Worm (Caenorhabditis elegans) whole organism, L2 larva: ENCODE measurements around the gene gmap-1.

Source experiments
- C34F6.9 ChIP-seq: fragments of 150-350 bp; optimal IDR thresholded peaks from 2 replicates; lab custom pipeline; 2014; ENCODE audit warnings: missing biosample characterization, missing genetic modification characterization
- F13H6.1 ChIP-seq: sonication (generic microtip); optimal IDR thresholded peaks from 2 replicates; lab custom pipeline; 2016; ENCODE audit warnings: missing genetic modification characterization, missing compliant biosample characterization
- R02D3.7 ChIP-seq: fragments of 150-350 bp; optimal IDR thresholded peaks from 2 replicates; lab custom pipeline; 2014; ENCODE audit warnings: missing biosample characterization, missing genetic modification characterization
- Y55F3AM.14 ChIP-seq: fragments of 200-800 bp; sonication (Bioruptor generic); optimal IDR thresholded peaks from 2 replicates; lab custom pipeline; 2018; ENCODE audit warnings: mild to moderate bottlenecking, missing genetic modification characterization, missing compliant biosample characterization
- ZK546.5 ChIP-seq: sonication (generic microtip); optimal IDR thresholded peaks from 2 replicates; lab custom pipeline; 2017; ENCODE audit warnings: missing biosample characterization, missing genetic modification characterization
- alr-1 ChIP-seq: fragments of 150-350 bp; optimal IDR thresholded peaks from 2 replicates; lab custom pipeline; 2014; ENCODE audit warnings: missing biosample characterization, missing genetic modification characterization
- ama-1 ChIP-seq: fragments of 150-350 bp; optimal IDR thresholded peaks from 2 replicates; lab custom pipeline; 2018; ENCODE audit warnings: inconsistent platforms
- ceh-16 ChIP-seq: fragments of 150-350 bp; optimal IDR thresholded peaks from 2 replicates; lab custom pipeline; 2014; ENCODE audit warnings: missing biosample characterization, missing genetic modification characterization
- ceh-82 ChIP-seq: fragments of 150-350 bp; optimal IDR thresholded peaks from 2 replicates; lab custom pipeline; 2014; ENCODE audit warnings: missing biosample characterization, missing genetic modification characterization
- crh-2 ChIP-seq: sonication (generic microtip); optimal IDR thresholded peaks from 2 replicates; lab custom pipeline; 2017; ENCODE audit warnings: missing biosample characterization, missing genetic modification characterization
- egl-27 ChIP-seq: sonication (generic microtip); optimal IDR thresholded peaks from 3 replicates; lab custom pipeline; 2017; ENCODE audit warnings: missing biosample characterization, missing genetic modification reagents, missing genetic modification characterization
- elt-1 ChIP-seq: fragments of 150-350 bp; optimal IDR thresholded peaks from 2 replicates; lab custom pipeline; 2014; ENCODE audit warnings: missing biosample characterization, missing genetic modification characterization
- elt-3 ChIP-seq: sonication (generic microtip); optimal IDR thresholded peaks from 2 replicates; lab custom pipeline; 2017; ENCODE audit warnings: missing biosample characterization, missing genetic modification characterization
- fos-1 ChIP-seq: fragments of 150-350 bp; optimal IDR thresholded peaks from 2 replicates; lab custom pipeline; 2014; ENCODE audit warnings: missing biosample characterization, missing genetic modification characterization
- lin-11 ChIP-seq: fragments of 150-350 bp; sonication (generic microtip); optimal IDR thresholded peaks from 2 replicates; lab custom pipeline; 2014; ENCODE audit warnings: missing biosample characterization, missing genetic modification characterization, inconsistent platforms, mixed read lengths
- lin-13 ChIP-seq: fragments of 150-350 bp; optimal IDR thresholded peaks from 2 replicates; lab custom pipeline; 2014; ENCODE audit warnings: missing biosample characterization, missing genetic modification reagents, missing genetic modification characterization
- lin-39 ChIP-seq: fragments of 150-350 bp; optimal IDR thresholded peaks from 2 replicates; lab custom pipeline; 2014; ENCODE audit warnings: missing biosample characterization, missing genetic modification reagents, missing genetic modification characterization
- lsy-2 ChIP-seq, 2 experiments: fragments of 150-350 bp in 1 of 2; sonication (generic microtip) in 1 of 2; optimal IDR thresholded peaks; 2 replicates each; lab custom pipeline; 2014 to 2017; ENCODE audit warnings: missing biosample characterization in 2 of 2, missing genetic modification characterization in 2 of 2
- mab-5 ChIP-seq: fragments of 150-350 bp; optimal IDR thresholded peaks from 2 replicates; lab custom pipeline; 2014; ENCODE audit warnings: missing biosample characterization, missing genetic modification characterization
- mbf-1 ChIP-seq: sonication (generic microtip); optimal IDR thresholded peaks from 2 replicates; lab custom pipeline; 2017; ENCODE audit warnings: missing biosample characterization, missing genetic modification characterization
- nhr-11 ChIP-seq: fragments of 150-350 bp; optimal IDR thresholded peaks from 2 replicates; lab custom pipeline; 2014; ENCODE audit warnings: missing biosample characterization, missing genetic modification characterization
- nhr-12 ChIP-seq: fragments of 150-350 bp; optimal IDR thresholded peaks from 2 replicates; lab custom pipeline; 2014; ENCODE audit warnings: missing biosample characterization, missing genetic modification characterization
- nhr-129 ChIP-seq: fragments of 150-350 bp; optimal IDR thresholded peaks from 2 replicates; lab custom pipeline; 2014; ENCODE audit warnings: missing biosample characterization, missing genetic modification characterization
- nhr-21 ChIP-seq: fragments of 150-350 bp; optimal IDR thresholded peaks from 2 replicates; lab custom pipeline; 2014; ENCODE audit warnings: missing biosample characterization, missing genetic modification characterization
- nhr-23 ChIP-seq: fragments of 150-350 bp; optimal IDR thresholded peaks from 2 replicates; lab custom pipeline; 2014; ENCODE audit warnings: missing biosample characterization, missing genetic modification reagents, missing genetic modification characterization
- nhr-237 ChIP-seq: fragments of 150-350 bp; optimal IDR thresholded peaks from 2 replicates; lab custom pipeline; 2014; ENCODE audit warnings: missing biosample characterization, missing genetic modification characterization
- nhr-25 ChIP-seq: fragments of 150-350 bp; sonication (generic microtip); optimal IDR thresholded peaks from 3 replicates; lab custom pipeline; 2014; ENCODE audit warnings: missing biosample characterization, missing genetic modification characterization
- nhr-6 ChIP-seq: fragments of 150-350 bp; optimal IDR thresholded peaks from 2 replicates; lab custom pipeline; 2014; ENCODE audit warnings: missing biosample characterization, missing genetic modification characterization
- nhr-77 ChIP-seq: fragments of 150-350 bp; optimal IDR thresholded peaks from 2 replicates; lab custom pipeline; 2014; ENCODE audit warnings: missing biosample characterization, missing genetic modification characterization
- peb-1 ChIP-seq: fragments of 150-350 bp; optimal IDR thresholded peaks from 2 replicates; lab custom pipeline; 2014; ENCODE audit warnings: missing biosample characterization, missing genetic modification characterization
- sem-4 ChIP-seq: fragments of 150-350 bp; optimal IDR thresholded peaks from 2 replicates; lab custom pipeline; 2014; ENCODE audit warnings: missing biosample characterization, missing genetic modification reagents, missing genetic modification characterization
- sma-3 ChIP-seq: sonication (generic microtip); optimal IDR thresholded peaks from 2 replicates; lab custom pipeline; 2016; ENCODE audit warnings: missing genetic modification reagents, missing genetic modification characterization, missing compliant biosample characterization
- sma-9 ChIP-seq, 2 experiments: fragments of 150-350 bp in 1 of 2; sonication (generic microtip) in 1 of 2; optimal IDR thresholded peaks; 2 replicates each; lab custom pipeline; 2014 to 2016; ENCODE audit warnings: missing genetic modification characterization in 2 of 2, mild to moderate bottlenecking in 1 of 2, missing biosample characterization in 1 of 2, missing compliant biosample characterization in 1 of 2, missing genetic modification reagents in 1 of 2, moderate library complexity in 1 of 2
- snpc-4 ChIP-seq: fragments of 150-350 bp; optimal IDR thresholded peaks from 2 replicates; lab custom pipeline; 2014; ENCODE audit warnings: missing biosample characterization, missing genetic modification characterization
- unc-55 ChIP-seq: fragments of 150-350 bp; sonication (generic microtip); optimal IDR thresholded peaks from 3 replicates; lab custom pipeline; 2014; ENCODE audit warnings: missing biosample characterization, missing genetic modification reagents, missing genetic modification characterization
- unc-62 ChIP-seq: fragments of 150-350 bp; optimal IDR thresholded peaks from 2 replicates; lab custom pipeline; 2014; ENCODE audit warnings: missing biosample characterization, missing genetic modification reagents, missing genetic modification characterization
- zag-1 ChIP-seq: fragments of 150-350 bp; optimal IDR thresholded peaks from 2 replicates; lab custom pipeline; 2014; ENCODE audit warnings: missing biosample characterization, missing genetic modification characterization
- ztf-1 ChIP-seq: fragments of 200-800 bp; sonication (Bioruptor generic); conservative IDR thresholded peaks from 2 replicates; pipeline ENCODE4 v1.3.6; 2022; ENCODE audit warnings: missing genetic modification characterization, missing compliant biosample characterization
- ztf-11 ChIP-seq: sonication (generic microtip); optimal IDR thresholded peaks from 2 replicates; lab custom pipeline; 2017; ENCODE audit warnings: missing biosample characterization, missing genetic modification characterization
- ztf-4 ChIP-seq: fragments of 150-350 bp; optimal IDR thresholded peaks from 2 replicates; lab custom pipeline; 2014; ENCODE audit warnings: missing biosample characterization, missing genetic modification characterization

The gmap-1 gene

ce11 chrX:12903810-12904209 is 31.0 kb downstream of the gmap-1 start:
- TF ChIP-seq zag-1 (tag; lab: Kevin White, UChicago) (peak; percentile 32), sem-4 (tag; lab: Kevin White, UChicago) (peak; percentile 21), C34F6.9 (tag; lab: Kevin White, UChicago) (peak; percentile 15), nhr-23 (tag; lab: Kevin White, UChicago) (no peak), egl-27 (peak; percentile 0), unc-55 (GFP tag; lab: Kevin White, UChicago) (peak; percentile 9)

DNA sequence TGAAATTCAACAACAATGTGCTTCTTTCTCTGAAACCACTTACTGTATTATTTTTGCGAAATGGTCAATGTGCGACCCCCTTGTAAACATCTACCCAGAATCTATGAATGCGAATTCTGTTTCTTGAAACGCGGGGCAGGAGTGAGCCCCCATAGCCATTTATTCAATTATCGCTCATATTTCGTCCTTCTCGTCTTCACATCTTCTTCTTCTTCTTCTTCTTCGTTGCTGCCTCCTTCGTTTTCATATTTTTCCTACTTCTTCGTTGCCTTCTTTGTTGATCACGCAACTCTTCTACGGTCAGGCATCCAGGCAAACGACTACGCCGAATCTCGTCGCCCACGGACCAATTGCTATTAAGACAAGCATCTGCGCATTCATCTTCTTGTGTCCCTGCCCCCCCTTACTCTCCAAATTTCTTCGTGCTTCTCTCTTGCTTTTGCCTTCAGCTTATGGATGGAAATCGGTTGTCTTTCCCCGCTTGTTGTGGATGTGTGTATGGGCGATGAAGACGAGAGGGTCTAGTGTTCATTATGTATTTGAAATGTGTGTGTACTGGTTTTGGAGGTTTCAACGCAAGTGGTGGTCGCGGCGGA is 32.6 kb downstream of the gmap-1 start:
- no peak for TF ChIP-seq ceh-82 (tag; lab: Kevin White, UChicago)
- no peak for TF ChIP-seq crh-2 (tag; lab: Kevin White, UChicago)
- TF ChIP-seq C34F6.9 (tag; lab: Kevin White, UChicago): peak; percentile 10
- peak; percentile 34 for TF ChIP-seq unc-55 (GFP tag; lab: Kevin White, UChicago)
- TF ChIP-seq F13H6.1: no peak
- no peak for TF ChIP-seq R02D3.7 (tag; lab: Kevin White, UChicago)
- TF ChIP-seq nhr-11 (tag; lab: Kevin White, UChicago): no peak

ce11 chrX:12899140-12899888 is 35.5 kb downstream of the gmap-1 start:
- TF ChIP-seq lin-11 (tag; lab: Kevin White, UChicago) (no peak), fos-1 (tag; lab: Kevin White, UChicago) (no peak), elt-1 (tag; lab: Kevin White, UChicago) (no peak), nhr-129 (tag; lab: Kevin White, UChicago) (peak; percentile 68), nhr-25 (tag; lab: Kevin White, UChicago) (peak; percentile 0), sma-9 (GFP tag; optimal IDR thresholded peaks at IDR 0.05; lab: Kevin White, UChicago) (peak; percentile 47), sma-9 (tag; optimal IDR thresholded peaks at IDR 0.05; lab: Kevin White, UChicago) (no peak), egl-27 (no peak), ZK546.5 (no peak), zag-1 (tag; lab: Kevin White, UChicago) (no peak), lsy-2 (tag; optimal IDR thresholded peaks at IDR 0.05; lab: Kevin White, UChicago) (peak in 1 of 2 experiments; percentile 30), ztf-4 (tag; lab: Kevin White, UChicago) (no peak), nhr-21 (peak; percentile 32), C34F6.9 (tag; lab: Kevin White, UChicago) (peak; percentile 42), unc-55 (GFP tag; lab: Kevin White, UChicago) (peak; percentile 76), nhr-77 (tag; lab: Kevin White, UChicago) (no peak), F13H6.1 (peak; percentile 12), mab-5 (tag; lab: Kevin White, UChicago) (no peak), ceh-82 (tag; lab: Kevin White, UChicago) (no peak), alr-1 (tag; lab: Kevin White, UChicago) (no peak), sma-3 (GFP tag; lab: Kevin White, UChicago) (no peak), crh-2 (tag; lab: Kevin White, UChicago) (no peak), elt-3 (tag; lab: Kevin White, UChicago) (no peak)

DNA sequence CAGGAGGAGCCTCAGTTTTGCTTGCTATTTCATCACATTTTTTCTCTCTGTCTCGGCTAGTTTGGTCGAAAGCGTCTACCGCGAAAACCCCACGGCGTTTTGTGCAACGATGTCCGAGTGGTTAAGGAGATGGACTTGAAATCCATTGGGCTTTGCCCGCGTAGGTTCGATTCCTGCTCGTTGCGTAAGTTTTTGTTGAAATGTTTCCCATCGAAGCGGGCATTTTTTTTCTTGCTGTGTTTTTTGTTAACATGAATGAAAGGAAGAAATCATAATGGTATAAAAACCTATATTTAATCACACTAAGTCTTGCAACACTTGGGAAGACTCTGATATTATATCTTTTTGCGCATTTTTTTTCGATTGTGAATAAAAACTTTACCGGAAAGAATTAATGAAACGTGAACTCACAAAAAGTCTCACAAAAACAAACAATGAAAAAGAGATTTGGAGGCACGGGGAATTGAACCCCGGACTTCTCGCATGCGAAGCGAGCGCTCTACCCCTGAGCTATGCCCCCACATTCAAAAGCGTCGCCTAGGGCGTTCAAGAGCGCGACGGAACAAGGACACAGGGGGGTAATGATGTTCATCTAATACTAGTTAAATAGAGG is 44.8 kb downstream of the gmap-1 start:
- TF ChIP-seq C34F6.9 (tag; lab: Kevin White, UChicago) (peak; percentile 71), peb-1 (tag; lab: Kevin White, UChicago) (no peak), R02D3.7 (tag; lab: Kevin White, UChicago) (no peak), lin-13 (GFP tag; lab: Kevin White, UChicago) (peak; percentile 41), sma-3 (GFP tag; lab: Kevin White, UChicago) (peak; percentile 50), ztf-4 (tag; lab: Kevin White, UChicago) (no peak), F13H6.1 (peak; percentile 56), ZK546.5 (no peak), ama-1 (lab: Kevin White, UChicago) (no peak), elt-3 (tag; lab: Kevin White, UChicago) (no peak), lin-39 (tag; lab: Kevin White, UChicago) (no peak), lsy-2 (tag; optimal IDR thresholded peaks at IDR 0.05; lab: Kevin White, UChicago) (peak; percentile 41 to 58), ceh-82 (tag; lab: Kevin White, UChicago) (no peak), zag-1 (tag; lab: Kevin White, UChicago) (peak; percentile 27), snpc-4 (tag; lab: Kevin White, UChicago) (no peak), nhr-12 (no peak), ztf-1 (GFP tag; lab: Robert Waterston, UW) (no peak), Y55F3AM.14 (GFP tag; lab: Kevin White, UChicago) (peak; percentile 61), ceh-16 (peak; percentile 9), unc-62 (GFP tag; lab: Kevin White, UChicago) (no peak), sma-9 (GFP tag; optimal IDR thresholded peaks at IDR 0.05; lab: Kevin White, UChicago) (peak; percentile 85), sma-9 (tag; optimal IDR thresholded peaks at IDR 0.05; lab: Kevin White, UChicago) (no peak), nhr-77 (tag; lab: Kevin White, UChicago) (no peak), nhr-6 (no peak), nhr-237 (tag; lab: Kevin White, UChicago) (no peak), egl-27 (peak; percentile 59), ztf-11 (tag; lab: Kevin White, UChicago) (no peak), mbf-1 (tag; lab: Kevin White, UChicago) (no peak), elt-1 (tag; lab: Kevin White, UChicago) (no peak), nhr-21 (peak; percentile 81), lin-11 (tag; lab: Kevin White, UChicago) (peak; percentile 86), alr-1 (tag; lab: Kevin White, UChicago) (no peak)
